Fruit fly (Drosophila melanogaster): ENCODE data around the gene CG31115.

Gene CG31115

dm6 chr3R:25080446-25080845, 43.7 kb downstream of the CG31115 start (continued):
- TF ChIP-seq CG34224 (GFP tag; IDR thresholded peaks at IDR 0.05; ENCODE audit: partially characterized antibody) (peak; percentile 41; the same call in 1 of the 3 replicates), chinmo (GFP tag; IDR thresholded peaks at IDR 0.05; ENCODE audit: partially characterized antibody) (no peak), Xbp1 (GFP tag; optimal IDR thresholded peaks at IDR 0.05) (no peak), CoRest (tag; optimal IDR thresholded peaks at IDR 0.05) (peak; percentile 43), CG10654 (GFP tag; optimal IDR thresholded peaks at IDR 0.05) (no peak), CG4854 (GFP tag; optimal IDR thresholded peaks at IDR 0.05) (no peak), CG1832 (GFP tag; optimal IDR thresholded peaks at IDR 0.05) (peak; percentile 94), mirr (GFP tag; optimal IDR thresholded peaks at IDR 0.05) (no peak), cas (GFP tag; IDR thresholded peaks at IDR 0.05) (no peak), fd96Cb (tag; optimal IDR thresholded peaks at IDR 0.05) (no peak), HLH4C (GFP tag; IDR thresholded peaks at IDR 0.05; ENCODE audit: partially characterized antibody) (no peak), CG31441 (GFP tag; IDR thresholded peaks at IDR 0.05) (no peak), CG6272 (GFP tag; IDR thresholded peaks at IDR 0.05) (no peak), CG10321 (GFP tag; IDR thresholded peaks at IDR 0.05) (peak; percentile 98), Stat92E (GFP tag; optimal IDR thresholded peaks at IDR 0.05) (no peak), crol (GFP tag; IDR thresholded peaks at IDR 0.05) (no peak), ato (GFP tag; IDR thresholded peaks at IDR 0.05; ENCODE audit: partially characterized antibody) (0 out of 2 replicates have a peak, but pooled peaks have one; percentile 25), row (GFP tag; IDR thresholded peaks at IDR 0.05) (peak; percentile 20; the same call in 1 of the 3 replicates), eve (GFP tag; optimal IDR thresholded peaks at IDR 0.05) (no peak), Jarid2 (GFP tag; optimal IDR thresholded peaks at IDR 0.05) (peak; percentile 92), CG2875 (GFP tag; optimal IDR thresholded peaks at IDR 0.05) (no peak), Nf-YA (GFP tag; IDR thresholded peaks at IDR 0.05) (peak; percentile 99), Tbp (GFP tag; optimal IDR thresholded peaks at IDR 0.05) (no peak), stc (GFP tag; IDR thresholded peaks at IDR 0.05) (peak; percentile 37; the same call in 1 of the 2 replicates), lmd (GFP tag; IDR thresholded peaks at IDR 0.05) (no peak), hkb (optimal IDR thresholded peaks at IDR 0.05) (no peak), hkb (GFP tag; IDR thresholded peaks at IDR 0.05) (peak; percentile 24; the same call in 1 of the 2 replicates), Neu2 (GFP tag; optimal IDR thresholded peaks at IDR 0.05; ENCODE audit: borderline replicate concordance) (no peak), Dad (GFP tag; optimal IDR thresholded peaks at IDR 0.05) (no peak), CG17385 (GFP tag; optimal IDR thresholded peaks at IDR 0.05) (no peak), CG18599 (GFP tag; optimal IDR thresholded peaks at IDR 0.05) (no peak), CG11085 (GFP tag; IDR thresholded peaks at IDR 0.05) (no peak), Nf-YB (GFP tag; optimal IDR thresholded peaks at IDR 0.05) (peak; percentile 100), hbn (GFP tag; IDR thresholded peaks at IDR 0.05; ENCODE audit: partially characterized antibody) (no peak), slou (GFP tag; optimal IDR thresholded peaks at IDR 0.05) (no peak), fu2 (GFP tag; optimal IDR thresholded peaks at IDR 0.05) (no peak), CG4404 (GFP tag; IDR thresholded peaks at IDR 0.05) (no peak), seq (GFP tag; IDR thresholded peaks at IDR 0.05) (peak; percentile 44; the same call in 1 of the 2 replicates), zf30C (GFP tag; optimal IDR thresholded peaks at IDR 0.05) (peak; percentile 41), amos (GFP tag; IDR thresholded peaks at IDR 0.05; ENCODE audit: partially characterized antibody) (no peak), ftz-f1 (GFP tag; optimal IDR thresholded peaks at IDR 0.05) (peak; percentile 39), YL-1 (GFP tag; optimal IDR thresholded peaks at IDR 0.05) (no peak), CG17912 (GFP tag; optimal IDR thresholded peaks at IDR 0.05) (no peak), cg (GFP tag; optimal IDR thresholded peaks at IDR 0.05) (peak; percentile 40), bowl (GFP tag; IDR thresholded peaks at IDR 0.05) (no peak), gcm2 (GFP tag; optimal IDR thresholded peaks at IDR 0.05) (no peak), Nf-YC (tag; optimal IDR thresholded peaks at IDR 0.05) (peak; percentile 100), Ada2b (GFP tag; IDR thresholded peaks at IDR 0.05) (no peak), HLH3B (GFP tag; IDR thresholded peaks at IDR 0.05) (no peak), ttk (GFP tag; IDR thresholded peaks at IDR 0.05) (no peak), sens (GFP tag) (peak; percentile 37)
